Fruit fly (Drosophila melanogaster) whole organism, embryonic: Measurements from ENCODE around the gene crm.

ENCODE experiments used
- CG12942 ChIP-seq: fragments of 200-800 bp; sonication (Bioruptor generic); optimal IDR thresholded peaks from 3 replicates; lab custom pipeline; 2016; ENCODE audit warnings: missing biosample characterization, missing genetic modification characterization
- CG7556 ChIP-seq: fragments of 200-800 bp; sonication (Bioruptor generic); optimal IDR thresholded peaks from 2 replicates; lab custom pipeline; 2017; ENCODE audit warnings: missing biosample characterization, mild to moderate bottlenecking, missing genetic modification characterization
- Dfd ChIP-seq, 2 experiments: fragments of >200 bp; optimal IDR thresholded peaks; 2 replicates each; lab custom pipeline; 2017; ENCODE audit warnings: missing biosample characterization in 2 of 2, missing genetic modification characterization in 2 of 2
- dimm ChIP-seq: fragments of 200-800 bp; sonication (Bioruptor generic); IDR thresholded peaks from 2 replicates; pipeline ENCODE4 v1.3.6; 2022; ENCODE audit warnings: missing biosample characterization, missing genetic modification characterization
- h ChIP-seq: fragments of >200 bp; optimal IDR thresholded peaks from 2 replicates; lab custom pipeline; 2017
- lola ChIP-seq, 3 experiments: fragments of >200 bp in 2 of 3; fragments of 200-800 bp in 1 of 3; sonication (Bioruptor generic) in 1 of 3; optimal IDR thresholded peaks; 2 replicates each; lab custom pipeline; 2017 to 2019; ENCODE audit warnings: missing biosample characterization in 3 of 3, missing genetic modification characterization in 3 of 3, mild to moderate bottlenecking in 1 of 3, moderate library complexity in 1 of 3
- mam ChIP-seq: fragments of 200-800 bp; sonication (Bioruptor generic); optimal IDR thresholded peaks from 3 replicates; lab custom pipeline; 2016; ENCODE audit warnings: missing biosample characterization, missing genetic modification characterization

DNA sequence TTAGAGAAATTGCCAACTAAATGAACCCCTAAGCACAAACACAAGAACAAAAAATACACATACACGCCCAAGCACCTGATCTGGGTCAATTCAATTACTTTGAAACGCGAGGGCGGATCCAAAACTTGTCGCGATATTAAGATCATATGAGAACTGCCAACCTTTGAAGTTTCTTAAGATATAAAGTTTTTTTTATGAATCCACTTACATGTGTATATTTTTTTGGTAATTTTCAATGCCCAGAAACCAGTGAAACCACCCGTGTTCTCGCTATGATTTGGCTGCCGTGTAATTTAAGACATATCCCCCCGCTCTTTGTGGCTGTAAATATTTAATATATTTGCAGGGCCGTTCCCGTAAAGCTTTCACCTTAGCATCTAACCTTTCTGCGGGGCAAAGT, 11.1 kb upstream of the crm start:
- TF ChIP-seq CG12942 (GFP tag; lab: Kevin White, UChicago), result no peak
- TF ChIP-seq dimm (GFP tag; lab: Robert Waterston, UW), result no peak
- no peak for TF ChIP-seq Dfd (GFP tag; optimal IDR thresholded peaks at IDR 0.05; lab: Kevin White, UChicago)
- TF ChIP-seq lola (GFP tag; optimal IDR thresholded peaks at IDR 0.05; lab: Kevin White, UChicago), result no peak
- TF ChIP-seq mam, result no peak
- TF ChIP-seq h (lab: Kevin White, UChicago), result no peak
- no peak for TF ChIP-seq CG7556 (GFP tag; lab: Kevin White, UChicago)
